Worm (Caenorhabditis elegans): ENCODE data around the gene fbxb-92.

DNA sequence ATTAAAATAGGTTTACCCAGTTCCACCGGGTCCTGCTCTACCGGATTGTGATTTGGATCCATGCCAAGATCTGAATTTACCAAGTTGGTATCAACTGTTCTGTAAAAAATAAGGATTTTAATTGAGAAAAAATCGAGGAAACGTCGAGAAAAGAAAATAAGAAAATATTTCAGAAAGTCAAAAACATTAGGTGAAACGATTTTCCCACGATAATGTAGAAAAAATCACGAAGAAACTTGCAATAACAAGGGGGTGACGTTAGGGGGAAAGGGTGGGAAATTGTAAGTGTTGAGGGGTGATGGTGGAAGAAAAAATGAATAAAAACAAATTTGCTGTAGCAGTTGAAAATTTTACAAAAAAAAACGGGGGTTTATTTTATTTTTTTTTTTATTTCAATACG lies 25.8 kb upstream of the fbxb-92 start, which contains the start of gene T24E12.10:
- TF ChIP-seq nhr-2 (tag; optimal IDR thresholded peaks at IDR 0.05) = no peak
- TF ChIP-seq unc-62 (GFP tag; optimal IDR thresholded peaks at IDR 0.05) = no peak
- TF ChIP-seq nhr-76 (tag; optimal IDR thresholded peaks at IDR 0.05) = no peak
- TF ChIP-seq nhr-28 (tag; optimal IDR thresholded peaks at IDR 0.05) = no peak
- TF ChIP-seq nhr-12 (tag; optimal IDR thresholded peaks at IDR 0.05) = no peak
- TF ChIP-seq elt-3 (tag; optimal IDR thresholded peaks at IDR 0.05) = no peak
- TF ChIP-seq sptf-1 (tag; optimal IDR thresholded peaks at IDR 0.05) = no peak
- TF ChIP-seq pha-4 (tag; optimal IDR thresholded peaks at IDR 0.05) = no peak
- TF ChIP-seq elt-1 (tag; optimal IDR thresholded peaks at IDR 0.05; ENCODE audit: borderline replicate concordance, insufficient read depth) = no peak
- TF ChIP-seq snpc-4 (tag; optimal IDR thresholded peaks at IDR 0.05) = no peak
- no peak for TF ChIP-seq mab-5 (tag; optimal IDR thresholded peaks at IDR 0.05)
- TF ChIP-seq lsy-2 (tag; optimal IDR thresholded peaks at IDR 0.05) = no peak
